Fruit fly (Drosophila melanogaster): ENCODE results near the gene da.
A peak's percentile ranks its signal among the peaks of the same experiment; 100 is the strongest.

The da gene

dm6 chr2L:10344029-10344606 is 43.8 kb upstream of the da start, which contains the start of gene Frmd5:
Gene Frmd5, plus strand, starts transcription at chr2L:10344442.
- TF ChIP-seq CG34367 (tag; optimal IDR thresholded peaks at IDR 0.05) (no peak), Ets98B (GFP tag; IDR thresholded peaks at IDR 0.05) (no peak), CG17806 (tag; optimal IDR thresholded peaks at IDR 0.05) (no peak), CG10348 (GFP tag; IDR thresholded peaks at IDR 0.05) (no peak), CG4496 (GFP tag; IDR thresholded peaks at IDR 0.05) (no peak), CG15710 (tag; optimal IDR thresholded peaks at IDR 0.05) (no peak), Pif1B (GFP tag; optimal IDR thresholded peaks at IDR 0.05) (no peak), CG32121 (GFP tag; IDR thresholded peaks at IDR 0.05) (no peak), Snoo (tag; optimal IDR thresholded peaks at IDR 0.05) (no peak), CG8301 (tag; optimal IDR thresholded peaks at IDR 0.05) (no peak), CG14655 (GFP tag; optimal IDR thresholded peaks at IDR 0.05) (no peak)

dm6 chr2L:10351130-10351529 is 36.8 kb upstream of the da start:
- no peak for TF ChIP-seq CG8301 (tag; optimal IDR thresholded peaks at IDR 0.05)
- no peak for TF ChIP-seq CG15710 (tag; optimal IDR thresholded peaks at IDR 0.05)
- no peak for TF ChIP-seq rn (GFP tag; IDR thresholded peaks at IDR 0.05)
- TF ChIP-seq CG14655 (GFP tag; optimal IDR thresholded peaks at IDR 0.05) = no peak
- TF ChIP-seq D1 (tag; optimal IDR thresholded peaks at IDR 0.05) = no peak
- TF ChIP-seq fd96Ca (GFP tag; IDR thresholded peaks at IDR 0.05) = no peak

dm6 chr2L:10353871-10354270 is 34.0 kb upstream of the da start, which contains the start of gene CG34367:
Gene CG34367, minus strand, starts transcription at chr2L:10353905.
- TF ChIP-seq CG13204 (GFP tag; optimal IDR thresholded peaks at IDR 0.05) (no peak), CG32121 (GFP tag; IDR thresholded peaks at IDR 0.05) (no peak), Pif1B (GFP tag; optimal IDR thresholded peaks at IDR 0.05) (no peak), fd96Ca (GFP tag; IDR thresholded peaks at IDR 0.05) (no peak), CG12605 (GFP tag; IDR thresholded peaks at IDR 0.05) (no peak), CG8301 (tag; optimal IDR thresholded peaks at IDR 0.05) (no peak), Pif1A (GFP tag; optimal IDR thresholded peaks at IDR 0.05) (no peak), EcR (GFP tag; optimal IDR thresholded peaks at IDR 0.05) (no peak), CG15710 (tag; optimal IDR thresholded peaks at IDR 0.05) (no peak), CG34367 (tag; optimal IDR thresholded peaks at IDR 0.05) (no peak)

dm6 chr2L:10356508-10356907 is 31.4 kb upstream of the da start, which contains the start of the genes CtsL4 and ClpP:
Gene CtsL4, minus strand, starts transcription at chr2L:10356597.
Gene ClpP, plus strand, starts transcription at chr2L:10356795.
- TF ChIP-seq CG15710 (tag; optimal IDR thresholded peaks at IDR 0.05) (peak; percentile 51), CG14655 (GFP tag; optimal IDR thresholded peaks at IDR 0.05) (no peak), CG13204 (GFP tag; optimal IDR thresholded peaks at IDR 0.05) (no peak), gl (tag; optimal IDR thresholded peaks at IDR 0.05) (no peak), CG34367 (tag; optimal IDR thresholded peaks at IDR 0.05) (peak; percentile 49), rn (GFP tag; IDR thresholded peaks at IDR 0.05) (no peak), CG17806 (tag; optimal IDR thresholded peaks at IDR 0.05) (peak; percentile 26), Pif1B (GFP tag; optimal IDR thresholded peaks at IDR 0.05) (no peak), Snoo (tag; optimal IDR thresholded peaks at IDR 0.05) (peak; percentile 42)

dm6 chr2L:10362408-10363067 is 25.4 kb upstream of the da start, which contains the start of the genes Cand1 and pim:
Gene Cand1, minus strand, starts transcription at chr2L:10362707.
Gene pim, plus strand, starts transcription at chr2L:10362989.
- TF ChIP-seq D1 (tag; optimal IDR thresholded peaks at IDR 0.05) = no peak
- TF ChIP-seq Ets98B (GFP tag; IDR thresholded peaks at IDR 0.05) = no peak
- no peak for TF ChIP-seq CG9948 (tag; optimal IDR thresholded peaks at IDR 0.05)
- TF ChIP-seq CG8159 (tag; optimal IDR thresholded peaks at IDR 0.05) = no peak
- no peak for TF ChIP-seq EcR (GFP tag; optimal IDR thresholded peaks at IDR 0.05)
- TF ChIP-seq CG4496 (GFP tag; IDR thresholded peaks at IDR 0.05) = no peak
- TF ChIP-seq rn (GFP tag; IDR thresholded peaks at IDR 0.05) = no peak
- TF ChIP-seq Snoo (tag; optimal IDR thresholded peaks at IDR 0.05) = no peak
- no peak for TF ChIP-seq CG17806 (tag; optimal IDR thresholded peaks at IDR 0.05)
- no peak for TF ChIP-seq CG15710 (tag; optimal IDR thresholded peaks at IDR 0.05)
- TF ChIP-seq Pif1B (GFP tag; optimal IDR thresholded peaks at IDR 0.05) = no peak
- TF ChIP-seq CG12605 (GFP tag; IDR thresholded peaks at IDR 0.05) = no peak
- no peak for TF ChIP-seq CG14655 (GFP tag; optimal IDR thresholded peaks at IDR 0.05)
- no peak for TF ChIP-seq CG34367 (tag; optimal IDR thresholded peaks at IDR 0.05)
- TF ChIP-seq CG32121 (GFP tag; IDR thresholded peaks at IDR 0.05) = no peak
- no peak for TF ChIP-seq CG8301 (tag; optimal IDR thresholded peaks at IDR 0.05)
- no peak for TF ChIP-seq Pif1A (GFP tag; optimal IDR thresholded peaks at IDR 0.05)
- TF ChIP-seq fd96Ca (GFP tag; IDR thresholded peaks at IDR 0.05) = no peak
- TF ChIP-seq gl (tag; optimal IDR thresholded peaks at IDR 0.05) = no peak
- no peak for TF ChIP-seq CG10348 (GFP tag; IDR thresholded peaks at IDR 0.05)

- TF ChIP-seq CG8159 (tag; optimal IDR thresholded peaks at IDR 0.05) = no peak
- no peak for TF ChIP-seq CG8301 (tag; optimal IDR thresholded peaks at IDR 0.05)
- TF ChIP-seq Ets98B (GFP tag; IDR thresholded peaks at IDR 0.05) = no peak
- no peak for TF ChIP-seq CG10348 (GFP tag; IDR thresholded peaks at IDR 0.05)
- TF ChIP-seq CG13204 (GFP tag; optimal IDR thresholded peaks at IDR 0.05) = no peak
- no peak for TF ChIP-seq Snoo (tag; optimal IDR thresholded peaks at IDR 0.05)
- TF ChIP-seq CG32121 (GFP tag; IDR thresholded peaks at IDR 0.05) = no peak
- TF ChIP-seq fd96Ca (GFP tag; IDR thresholded peaks at IDR 0.05) = no peak
Measured at dm6 chr2L:10364229-10364628, 23.7 kb upstream of the da start, which contains the start of gene lft. Gene lft, plus strand, starts transcription at chr2L:10364471.
